Fruit fly (Drosophila melanogaster) whole organism, adult: ENCODE results near the gene sna.

Experiments used
- CG11617 ChIP-seq: fragments of 200-800 bp; sonication (Bioruptor generic); optimal IDR thresholded peaks from 2 replicates; lab custom pipeline; 2017; ENCODE audit warnings: mild to moderate bottlenecking, missing biosample characterization, missing genetic modification reagents, missing genetic modification characterization
- CG14711 ChIP-seq: fragments of 200-800 bp; sonication (Bioruptor generic); optimal IDR thresholded peaks from 2 replicates; lab custom pipeline; 2018; ENCODE audit warnings: missing biosample characterization, mild to moderate bottlenecking, missing genetic modification characterization, moderate library complexity
- CG1620 ChIP-seq: fragments of 200-800 bp; sonication (Bioruptor generic); optimal IDR thresholded peaks from 2 replicates; lab custom pipeline; 2016; ENCODE audit warnings: missing biosample characterization, missing genetic modification characterization
- CG33017 ChIP-seq: fragments of 200-800 bp; sonication (Bioruptor generic); optimal IDR thresholded peaks from 2 replicates; lab custom pipeline; 2018; ENCODE audit warnings: missing biosample characterization, mild to moderate bottlenecking, missing genetic modification characterization, moderate library complexity
- Clk ChIP-seq: fragments of 200-800 bp; sonication (Bioruptor generic); optimal IDR thresholded peaks from 2 replicates; lab custom pipeline; 2017; ENCODE audit warnings: missing biosample characterization, missing genetic modification characterization
- Crg-1 ChIP-seq: fragments of 200-800 bp; sonication (Bioruptor generic); optimal IDR thresholded peaks from 2 replicates; lab custom pipeline; 2016; ENCODE audit warnings: missing biosample characterization, missing genetic modification characterization
- Hr96 ChIP-seq: fragments of 200-800 bp; sonication (Bioruptor generic); optimal IDR thresholded peaks from 2 replicates; lab custom pipeline; 2016; ENCODE audit warnings: missing biosample characterization, missing genetic modification characterization
- cic ChIP-seq: fragments of 200-800 bp; sonication (Bioruptor generic); optimal IDR thresholded peaks from 2 replicates; lab custom pipeline; 2017; ENCODE audit warnings: missing biosample characterization, mild to moderate bottlenecking, missing genetic modification characterization, moderate library complexity
- cnc ChIP-seq, 2 experiments: fragments of >200 bp; optimal IDR thresholded peaks; 2 replicates each; lab custom pipeline; 2017
- kay ChIP-seq: fragments of 200-800 bp; sonication (Bioruptor generic); peaks from one replicate; lab custom pipeline; 2016; ENCODE audit warnings: missing biosample characterization, missing genetic modification characterization, borderline replicate concordance
- ovo ChIP-seq: fragments of 200-800 bp; sonication (Bioruptor generic); optimal IDR thresholded peaks from 2 replicates; lab custom pipeline; 2016; ENCODE audit warnings: missing biosample characterization, missing genetic modification characterization
- toe ChIP-seq: fragments of 200-800 bp; sonication (Bioruptor generic); optimal IDR thresholded peaks from 2 replicates; lab custom pipeline; 2016; ENCODE audit warnings: missing biosample characterization, missing genetic modification characterization

DNA sequence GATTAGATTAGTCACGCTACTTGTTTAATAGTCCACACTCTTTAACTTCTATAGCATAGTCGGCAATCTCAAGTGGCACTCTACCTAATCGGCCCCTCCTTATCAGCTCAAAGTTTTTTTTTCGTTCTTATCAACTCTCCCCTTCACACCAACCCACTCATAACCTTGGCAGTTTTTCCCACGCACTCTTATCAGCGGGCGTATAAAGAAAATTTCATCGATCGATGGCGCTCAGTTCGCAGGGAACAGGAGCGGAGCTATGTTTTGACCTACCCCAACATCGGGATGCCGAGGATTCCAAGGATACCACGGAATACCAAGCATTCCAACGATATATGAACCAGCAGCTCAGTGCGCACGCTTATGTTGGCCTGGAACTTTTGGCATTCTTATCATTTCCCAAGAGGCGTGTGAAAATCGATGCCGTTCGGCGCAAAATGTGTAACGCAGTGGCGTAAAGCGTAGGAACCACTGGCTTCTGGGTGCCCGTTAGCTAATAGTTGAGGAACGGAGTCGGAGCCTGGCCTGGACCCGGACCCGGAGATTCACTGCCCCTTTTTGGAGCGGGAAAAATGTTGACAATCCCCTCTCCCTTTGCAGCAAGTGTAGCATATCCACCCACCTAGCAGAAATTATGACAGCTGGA, 12.3 kb upstream of the sna start:
- TF ChIP-seq cic (GFP tag; lab: Kevin White, UChicago) (no peak), Clk (GFP tag; lab: Kevin White, UChicago) (no peak), ovo (no peak), CG33017 (tag; lab: Kevin White, UChicago) (no peak), Crg-1 (GFP tag; lab: Kevin White, UChicago) (no peak), cnc (optimal IDR thresholded peaks at IDR 0.05; lab: Kevin White, UChicago) (no peak), CG1620 (GFP tag; lab: Kevin White, UChicago) (no peak), kay (GFP tag; lab: Kevin White, UChicago) (no peak), toe (GFP tag; lab: Kevin White, UChicago) (no peak), CG11617 (no peak), Hr96 (no peak), CG14711 (tag; lab: Kevin White, UChicago) (no peak)
